Fruit fly (Drosophila melanogaster): ENCODE data around the gene CG1628.

dm6 chrX:10561433-10561832 lies 41.1 kb downstream of the CG1628 start:
- TF ChIP-seq acj6 (GFP tag; optimal IDR thresholded peaks at IDR 0.05), result peak; percentile 71
- peak; percentile 65 for TF ChIP-seq cyc (GFP tag; optimal IDR thresholded peaks at IDR 0.05)
- TF ChIP-seq CG11902 (GFP tag; optimal IDR thresholded peaks at IDR 0.05), result peak; percentile 22
- peak; percentile 46 for TF ChIP-seq Hr39 (GFP tag; optimal IDR thresholded peaks at IDR 0.05)
- peak; percentile 89 for TF ChIP-seq CG15336 (GFP tag; IDR thresholded peaks at IDR 0.05)
- peak; percentile 42 for TF ChIP-seq dac (GFP tag; optimal IDR thresholded peaks at IDR 0.05)
- peak; percentile 5 for TF ChIP-seq CG16779 (tag; optimal IDR thresholded peaks at IDR 0.05)
